Worm (Caenorhabditis elegans) whole organism, young adult: ENCODE measurements around the gene C03B1.13.
A peak's percentile ranks its signal among the peaks of the same experiment; 100 is the strongest.

ENCODE experiments used
- B0261.1 ChIP-seq: sonication (generic microtip); optimal IDR thresholded peaks from 2 replicates; lab custom pipeline; 2016; ENCODE audit warnings: mild to moderate bottlenecking, missing genetic modification characterization, moderate library complexity, missing compliant biosample characterization
- C17E4.6 ChIP-seq: fragments of 200-800 bp; sonication (Bioruptor generic); IDR thresholded peaks from 2 replicates; pipeline ENCODE4 v1.3.6; 2022; ENCODE audit warnings: missing genetic modification reagents, missing genetic modification characterization, missing compliant biosample characterization
- F10E7.11 ChIP-seq: sonication (generic microtip); optimal IDR thresholded peaks from 2 replicates; lab custom pipeline; 2017; ENCODE audit warnings: mild to moderate bottlenecking, missing genetic modification characterization, moderate library complexity, missing compliant biosample characterization
- F23B12.7 ChIP-seq: sonication (generic microtip); optimal IDR thresholded peaks from 2 replicates; lab custom pipeline; 2017; ENCODE audit warnings: missing genetic modification characterization, mild to moderate bottlenecking, missing compliant biosample characterization, antibody characterized with exemption, moderate library complexity; ENCODE audit not compliant: insufficient read depth
- F33H1.4 ChIP-seq: fragments of 200-800 bp; sonication (Bioruptor generic); IDR thresholded peaks from 2 replicates; pipeline ENCODE4 v1.3.6; 2022; ENCODE audit warnings: missing genetic modification reagents, missing genetic modification characterization, missing compliant biosample characterization
- F37B4.10 ChIP-seq: fragments of 200-800 bp; sonication (Bioruptor generic); IDR thresholded peaks from 2 replicates; pipeline ENCODE4 v1.3.6; 2022; ENCODE audit warnings: missing genetic modification characterization, missing compliant biosample characterization
- F49E8.2 ChIP-seq: sonication (generic microtip); optimal IDR thresholded peaks from 3 replicates; lab custom pipeline; 2017; ENCODE audit warnings: missing genetic modification characterization, mild to moderate bottlenecking, missing compliant biosample characterization, antibody characterized with exemption, moderate library complexity; ENCODE audit not compliant: insufficient read depth
- F52B5.7 ChIP-seq: sonication (generic microtip); optimal IDR thresholded peaks from 2 replicates; lab custom pipeline; 2016; ENCODE audit warnings: mild to moderate bottlenecking, missing genetic modification characterization, missing compliant biosample characterization
- F55B11.4 ChIP-seq: sonication (generic microtip); optimal IDR thresholded peaks from 2 replicates; lab custom pipeline; 2016; ENCODE audit warnings: missing compliant biosample characterization, missing genetic modification characterization, borderline replicate concordance; ENCODE audit not compliant: insufficient read depth
- K11D2.4 ChIP-seq: fragments of 200-800 bp; sonication (Bioruptor generic); IDR thresholded peaks from 2 replicates; pipeline ENCODE4 v1.3.6; 2022; ENCODE audit warnings: missing genetic modification reagents, missing genetic modification characterization, missing compliant biosample characterization
- K12H6.12 ChIP-seq: fragments of 200-800 bp; sonication (Bioruptor generic); optimal IDR thresholded peaks from 2 replicates; lab custom pipeline; 2018; ENCODE audit warnings: mild to moderate bottlenecking, missing genetic modification characterization, missing compliant biosample characterization
- Y56A3A.18 ChIP-seq: fragments of 200-800 bp; sonication (Bioruptor generic); IDR thresholded peaks from 2 replicates; pipeline ENCODE4 v1.3.6; 2022; ENCODE audit warnings: missing genetic modification reagents, missing genetic modification characterization, missing compliant biosample characterization
- ama-1 ChIP-seq, 3 experiments: fragments of 150-350 bp in 1 of 3; sonication (generic microtip) in 2 of 3; optimal IDR thresholded peaks; 2 replicates each; lab custom pipeline; 2014 to 2018; ENCODE audit warnings: missing biosample characterization in 2 of 3, missing genetic modification characterization in 2 of 3, missing genetic modification reagents in 2 of 3
- aptf-2 ChIP-seq: fragments of 200-800 bp; sonication (Bioruptor generic); conservative IDR thresholded peaks from 2 replicates; pipeline ENCODE4 v1.3.6; 2022; ENCODE audit warnings: missing genetic modification reagents, missing genetic modification characterization, missing compliant biosample characterization
- athp-1 ChIP-seq: sonication (generic microtip); optimal IDR thresholded peaks from 2 replicates; lab custom pipeline; 2017; ENCODE audit warnings: mild to moderate bottlenecking, missing genetic modification characterization, missing compliant biosample characterization
- attf-3 ChIP-seq: fragments of 200-800 bp; sonication (Bioruptor generic); conservative IDR thresholded peaks from 2 replicates; pipeline ENCODE4 v1.3.6; 2022; ENCODE audit warnings: missing genetic modification reagents, missing genetic modification characterization, missing compliant biosample characterization
- ceh-100 ChIP-seq: fragments of 200-800 bp; sonication (Bioruptor generic); IDR thresholded peaks from 2 replicates; pipeline ENCODE4 v1.3.6; 2022; ENCODE audit warnings: missing genetic modification reagents, missing genetic modification characterization, missing compliant biosample characterization
- ceh-27 ChIP-seq: fragments of 200-800 bp; sonication (Bioruptor generic); optimal IDR thresholded peaks from 2 replicates; lab custom pipeline; 2018; ENCODE audit warnings: mild to moderate bottlenecking, missing genetic modification characterization, moderate library complexity, missing compliant biosample characterization
- dox-1 ChIP-seq: fragments of 200-800 bp; sonication (Bioruptor generic); IDR thresholded peaks from 2 replicates; pipeline ENCODE4 v1.3.6; 2022; ENCODE audit warnings: missing genetic modification reagents, missing genetic modification characterization, missing compliant biosample characterization
- dpff-1 ChIP-seq: sonication (generic microtip); optimal IDR thresholded peaks from 2 replicates; lab custom pipeline; 2017; ENCODE audit warnings: mild to moderate bottlenecking, missing genetic modification characterization, missing compliant biosample characterization
- efl-1 ChIP-seq: fragments of 150-350 bp; optimal IDR thresholded peaks from 2 replicates; lab custom pipeline; 2014; ENCODE audit warnings: missing biosample characterization, missing genetic modification reagents, missing genetic modification characterization
- egl-44 ChIP-seq: fragments of 200-800 bp; sonication (Bioruptor generic); IDR thresholded peaks from 2 replicates; pipeline ENCODE4 v1.3.6; 2022; ENCODE audit warnings: missing genetic modification reagents, missing genetic modification characterization, missing compliant biosample characterization
- fkh-3 ChIP-seq: sonication (generic microtip); optimal IDR thresholded peaks from 2 replicates; lab custom pipeline; 2016; ENCODE audit warnings: mild to moderate bottlenecking, missing genetic modification characterization, missing compliant biosample characterization
- hmg-1.2 ChIP-seq: fragments of 200-800 bp; sonication (Bioruptor generic); IDR thresholded peaks from 2 replicates; pipeline ENCODE4 v1.3.6; 2022; ENCODE audit warnings: missing genetic modification reagents, missing genetic modification characterization, missing compliant biosample characterization
- hrde-1 ChIP-seq: sonication (generic microtip); optimal IDR thresholded peaks from 2 replicates; lab custom pipeline; 2016; ENCODE audit warnings: missing genetic modification characterization, mild to moderate bottlenecking, missing compliant biosample characterization, moderate library complexity, missing genotype, missing genetic modification reagents, borderline replicate concordance
- hsf-1 ChIP-seq: fragments of 200-800 bp; sonication (Bioruptor generic); IDR thresholded peaks from 2 replicates; pipeline ENCODE4 v1.3.6; 2022; ENCODE audit warnings: missing genetic modification reagents, missing genetic modification characterization, missing compliant biosample characterization
- let-607 ChIP-seq, 2 experiments: fragments of 200-800 bp in 1 of 2; sonication (Bioruptor generic) in 1 of 2; sonication (generic microtip) in 1 of 2; optimal IDR thresholded peaks; 2 replicates each; lab custom pipeline; 2016 to 2018; ENCODE audit warnings: mild to moderate bottlenecking in 2 of 2, missing compliant biosample characterization in 2 of 2, missing genetic modification characterization in 2 of 2, moderate library complexity in 2 of 2, missing genotype in 1 of 2
- lin-54 ChIP-seq: fragments of 200-800 bp; sonication (Bioruptor generic); optimal IDR thresholded peaks from 2 replicates; lab custom pipeline; 2018; ENCODE audit warnings: mild to moderate bottlenecking, missing genetic modification characterization, missing compliant biosample characterization
- lir-1 ChIP-seq: fragments of 200-800 bp; sonication (Bioruptor generic); conservative IDR thresholded peaks from 2 replicates; pipeline ENCODE4 v1.3.6; 2022; ENCODE audit warnings: missing genetic modification reagents, missing genetic modification characterization, missing compliant biosample characterization
- madf-10 ChIP-seq: sonication (generic microtip); optimal IDR thresholded peaks from 2 replicates; lab custom pipeline; 2016; ENCODE audit warnings: mild to moderate bottlenecking, missing genetic modification characterization, missing compliant biosample characterization
- mcd-1 ChIP-seq: fragments of 200-800 bp; sonication (Bioruptor generic); IDR thresholded peaks from 2 replicates; pipeline ENCODE4 v1.3.6; 2022; ENCODE audit warnings: missing genetic modification reagents, missing genetic modification characterization, missing compliant biosample characterization
- mes-4 ChIP-seq: sonication (generic microtip); optimal IDR thresholded peaks from 2 replicates; lab custom pipeline; 2016; ENCODE audit warnings: missing genotype, missing genetic modification characterization, missing compliant biosample characterization
- nfya-1 ChIP-seq: sonication (generic microtip); optimal IDR thresholded peaks from 2 replicates; lab custom pipeline; 2017; ENCODE audit warnings: antibody characterized with exemption, missing compliant biosample characterization, missing genetic modification characterization, borderline replicate concordance; ENCODE audit not compliant: insufficient read depth
- nhr-179 ChIP-seq: sonication (generic microtip); optimal IDR thresholded peaks from 2 replicates; lab custom pipeline; 2016; ENCODE audit warnings: mild to moderate bottlenecking, missing genetic modification characterization, missing compliant biosample characterization
- nhr-90 ChIP-seq: sonication (generic microtip); optimal IDR thresholded peaks from 2 replicates; lab custom pipeline; 2016; ENCODE audit warnings: missing genotype, mild to moderate bottlenecking, missing genetic modification characterization, missing compliant biosample characterization
- pbrm-1 ChIP-seq: fragments of 200-800 bp; sonication (Bioruptor generic); IDR thresholded peaks from 2 replicates; pipeline ENCODE4 v1.3.6; 2022; ENCODE audit warnings: missing genetic modification reagents, missing genetic modification characterization, missing compliant biosample characterization
- rec-8 ChIP-seq, 2 experiments: sonication (generic microtip); optimal IDR thresholded peaks; 2 replicates each; lab custom pipeline; 2016; ENCODE audit warnings: mild to moderate bottlenecking in 2 of 2, missing genetic modification characterization in 2 of 2, missing genetic modification reagents in 2 of 2, missing genotype in 2 of 2, missing biosample characterization in 1 of 2, missing compliant biosample characterization in 1 of 2, moderate library complexity in 1 of 2
- repo-1 ChIP-seq: sonication (generic microtip); optimal IDR thresholded peaks from 2 replicates; lab custom pipeline; 2017; ENCODE audit warnings: mild to moderate bottlenecking, missing genetic modification characterization, missing compliant biosample characterization
- snpc-3.4 ChIP-seq: sonication (generic microtip); optimal IDR thresholded peaks from 2 replicates; lab custom pipeline; 2017; ENCODE audit warnings: missing genetic modification characterization, mild to moderate bottlenecking, missing compliant biosample characterization, antibody characterized with exemption, moderate library complexity, missing genotype, missing genetic modification reagents
- somi-1 ChIP-seq: fragments of 200-800 bp; sonication (Bioruptor generic); optimal IDR thresholded peaks from 2 replicates; lab custom pipeline; 2018; ENCODE audit warnings: mild to moderate bottlenecking, missing genetic modification characterization, missing compliant biosample characterization
- tlf-1 ChIP-seq: fragments of 200-800 bp; sonication (Bioruptor generic); optimal IDR thresholded peaks from 2 replicates; lab custom pipeline; 2018; ENCODE audit warnings: mild to moderate bottlenecking, missing genetic modification characterization, missing compliant biosample characterization
- unc-130 ChIP-seq: sonication (generic microtip); optimal IDR thresholded peaks from 2 replicates; lab custom pipeline; 2016; ENCODE audit warnings: missing genetic modification reagents, missing genetic modification characterization, missing compliant biosample characterization
- ztf-28 ChIP-seq: fragments of 200-800 bp; sonication (Bioruptor generic); IDR thresholded peaks from 2 replicates; pipeline ENCODE4 v1.3.6; 2022; ENCODE audit warnings: missing genetic modification reagents, missing genetic modification characterization, missing compliant biosample characterization

C03B1.13 gene

ce11 chrX:6296402-6296844 is 41.4 kb downstream of the C03B1.13 start (continued):
- TF ChIP-seq dpff-1 (tag; lab: Kevin White, UChicago) (peak; percentile 99), F23B12.7 (tag; lab: Kevin White, UChicago) (peak; percentile 98), hmg-1.2 (GFP tag; lab: Robert Waterston, UW) (peak; percentile 88), madf-10 (tag; lab: Kevin White, UChicago) (peak; percentile 97), F49E8.2 (peak; percentile 30), hsf-1 (GFP tag; lab: Robert Waterston, UW) (peak; percentile 67), F52B5.7 (peak; percentile 96), snpc-3.4 (tag; lab: Kevin White, UChicago) (no peak), ceh-100 (GFP tag; lab: Robert Waterston, UW) (peak; percentile 81), mcd-1 (GFP tag; lab: Robert Waterston, UW) (peak; percentile 90)

ce11 chrX:6292812-6293211 is 45.0 kb downstream of the C03B1.13 start, which contains the start of gene mom-1:
Gene mom-1, plus strand, starts transcription at chrX:6293112.
- TF ChIP-seq rec-8 (tag; optimal IDR thresholded peaks at IDR 0.05; lab: Kevin White, UChicago), result no peak
- TF ChIP-seq K12H6.12 (tag; lab: Kevin White, UChicago), result no peak
- TF ChIP-seq nhr-90 (tag; lab: Kevin White, UChicago), result no peak
- no peak for TF ChIP-seq nhr-179 (tag; lab: Kevin White, UChicago)
- TF ChIP-seq pbrm-1 (GFP tag; lab: Robert Waterston, UW), result no peak
- TF ChIP-seq fkh-3 (tag; lab: Kevin White, UChicago), result no peak
- TF ChIP-seq mes-4, result no peak
- no peak for TF ChIP-seq F33H1.4 (GFP tag; lab: Robert Waterston, UW)

ce11 chrX:6292143-6292542 is 45.7 kb downstream of the C03B1.13 start:
- TF ChIP-seq B0261.1 (tag; lab: Kevin White, UChicago), result peak; percentile 90
- no peak for TF ChIP-seq nfya-1 (tag; lab: Kevin White, UChicago)
- peak; percentile 67 for TF ChIP-seq unc-130
- TF ChIP-seq athp-1 (tag; lab: Kevin White, UChicago), result peak; percentile 61
- peak; percentile 93 for TF ChIP-seq dox-1
- TF ChIP-seq K11D2.4 (GFP tag; lab: Robert Waterston, UW), result peak; percentile 80
- TF ChIP-seq fkh-3 (tag; lab: Kevin White, UChicago), result peak; percentile 91
- no peak for TF ChIP-seq aptf-2 (GFP tag; lab: Robert Waterston, UW)
- peak; percentile 79 for TF ChIP-seq repo-1 (tag; lab: Kevin White, UChicago)
- TF ChIP-seq hrde-1 (tag; lab: Kevin White, UChicago), result peak; percentile 67
- TF ChIP-seq ceh-27 (GFP tag; lab: Kevin White, UChicago), result peak; percentile 81
- TF ChIP-seq efl-1 (GFP tag; lab: Kevin White, UChicago), result no peak
- peak; percentile 87 for TF ChIP-seq F52B5.7
- no peak for TF ChIP-seq ama-1 (optimal IDR thresholded peaks at IDR 0.05; lab: Kevin White, UChicago)
- TF ChIP-seq ama-1 (GFP tag; optimal IDR thresholded peaks at IDR 0.05; lab: Kevin White, UChicago), result peak; percentile 83 to 87
- peak; percentile 79 for TF ChIP-seq F23B12.7 (tag; lab: Kevin White, UChicago)
- TF ChIP-seq tlf-1, result peak; percentile 15
- TF ChIP-seq F10E7.11 (tag; lab: Kevin White, UChicago), result peak; percentile 76
- TF ChIP-seq F37B4.10 (GFP tag; lab: Robert Waterston, UW), result 0 out of 2 replicates have a peak, but pooled peaks have one; percentile 54
- TF ChIP-seq F55B11.4 (tag; lab: Kevin White, UChicago), result no peak
- peak; percentile 81 for TF ChIP-seq snpc-3.4 (tag; lab: Kevin White, UChicago)
- TF ChIP-seq Y56A3A.18 (GFP tag; lab: Robert Waterston, UW), result peak; percentile 94
- peak; percentile 74; the same call in 1 of the 2 replicates for TF ChIP-seq ztf-28 (GFP tag; lab: Robert Waterston, UW)
- no peak for TF ChIP-seq attf-3 (GFP tag; lab: Robert Waterston, UW)
- TF ChIP-seq let-607 (tag; optimal IDR thresholded peaks at IDR 0.05; lab: Kevin White, UChicago), result peak; percentile 57 to 68
- TF ChIP-seq egl-44, result peak; percentile 93
- TF ChIP-seq C17E4.6, result 0 out of 2 replicates have a peak, but pooled peaks have one; percentile 34
- TF ChIP-seq lir-1, result peak; percentile 55; the same call in 1 of the 2 replicates
- TF ChIP-seq lin-54 (GFP tag; lab: Kevin White, UChicago), result peak; percentile 72
- peak; percentile 77 for TF ChIP-seq somi-1 (GFP tag; lab: Kevin White, UChicago)
- peak; percentile 76 to 90 for TF ChIP-seq rec-8 (tag; optimal IDR thresholded peaks at IDR 0.05; lab: Kevin White, UChicago)
